Worm (Caenorhabditis elegans) whole organism, L2 larva: Measurements from ENCODE around the gene zim-1.
A peak's percentile ranks its signal among the peaks of the same experiment; 100 is the strongest.

Experiments used
- C34F6.9 ChIP-seq: fragments of 150-350 bp; optimal IDR thresholded peaks from 2 replicates; lab custom pipeline; 2014; ENCODE audit warnings: missing biosample characterization, missing genetic modification characterization
- F13H6.1 ChIP-seq: sonication (generic microtip); optimal IDR thresholded peaks from 2 replicates; lab custom pipeline; 2016; ENCODE audit warnings: missing genetic modification characterization, missing compliant biosample characterization
- R02D3.7 ChIP-seq: fragments of 150-350 bp; optimal IDR thresholded peaks from 2 replicates; lab custom pipeline; 2014; ENCODE audit warnings: missing biosample characterization, missing genetic modification characterization
- Y55F3AM.14 ChIP-seq: fragments of 200-800 bp; sonication (Bioruptor generic); optimal IDR thresholded peaks from 2 replicates; lab custom pipeline; 2018; ENCODE audit warnings: mild to moderate bottlenecking, missing genetic modification characterization, missing compliant biosample characterization
- ZK546.5 ChIP-seq: sonication (generic microtip); optimal IDR thresholded peaks from 2 replicates; lab custom pipeline; 2017; ENCODE audit warnings: missing biosample characterization, missing genetic modification characterization
- alr-1 ChIP-seq: fragments of 150-350 bp; optimal IDR thresholded peaks from 2 replicates; lab custom pipeline; 2014; ENCODE audit warnings: missing biosample characterization, missing genetic modification characterization
- aly-2 ChIP-seq: fragments of 150-350 bp; optimal IDR thresholded peaks from 2 replicates; lab custom pipeline; 2014; ENCODE audit warnings: missing biosample characterization, missing genetic modification characterization
- ama-1 ChIP-seq: fragments of 150-350 bp; optimal IDR thresholded peaks from 2 replicates; lab custom pipeline; 2018; ENCODE audit warnings: inconsistent platforms
- blmp-1 ChIP-seq: sonication (generic microtip); optimal IDR thresholded peaks from 2 replicates; lab custom pipeline; 2017; ENCODE audit warnings: missing genetic modification characterization, mild to moderate bottlenecking, missing compliant biosample characterization, antibody characterized with exemption, moderate library complexity; ENCODE audit not compliant: insufficient read depth
- ceh-16 ChIP-seq: fragments of 150-350 bp; optimal IDR thresholded peaks from 2 replicates; lab custom pipeline; 2014; ENCODE audit warnings: missing biosample characterization, missing genetic modification characterization
- ceh-82 ChIP-seq: fragments of 150-350 bp; optimal IDR thresholded peaks from 2 replicates; lab custom pipeline; 2014; ENCODE audit warnings: missing biosample characterization, missing genetic modification characterization
- crh-2 ChIP-seq: sonication (generic microtip); optimal IDR thresholded peaks from 2 replicates; lab custom pipeline; 2017; ENCODE audit warnings: missing biosample characterization, missing genetic modification characterization
- egl-27 ChIP-seq: sonication (generic microtip); optimal IDR thresholded peaks from 3 replicates; lab custom pipeline; 2017; ENCODE audit warnings: missing biosample characterization, missing genetic modification reagents, missing genetic modification characterization
- elt-3 ChIP-seq: sonication (generic microtip); optimal IDR thresholded peaks from 2 replicates; lab custom pipeline; 2017; ENCODE audit warnings: missing biosample characterization, missing genetic modification characterization
- fos-1 ChIP-seq: fragments of 150-350 bp; optimal IDR thresholded peaks from 2 replicates; lab custom pipeline; 2014; ENCODE audit warnings: missing biosample characterization, missing genetic modification characterization
- gmeb-1 ChIP-seq: fragments of 150-350 bp; optimal IDR thresholded peaks from 2 replicates; lab custom pipeline; 2014; ENCODE audit warnings: missing biosample characterization, missing genetic modification characterization
- lin-11 ChIP-seq: fragments of 150-350 bp; sonication (generic microtip); optimal IDR thresholded peaks from 2 replicates; lab custom pipeline; 2014; ENCODE audit warnings: missing biosample characterization, missing genetic modification characterization, inconsistent platforms, mixed read lengths
- lin-13 ChIP-seq: fragments of 150-350 bp; optimal IDR thresholded peaks from 2 replicates; lab custom pipeline; 2014; ENCODE audit warnings: missing biosample characterization, missing genetic modification reagents, missing genetic modification characterization
- lin-39 ChIP-seq: fragments of 150-350 bp; optimal IDR thresholded peaks from 2 replicates; lab custom pipeline; 2014; ENCODE audit warnings: missing biosample characterization, missing genetic modification reagents, missing genetic modification characterization
- lsy-2 ChIP-seq, 2 experiments: fragments of 150-350 bp in 1 of 2; sonication (generic microtip) in 1 of 2; optimal IDR thresholded peaks; 2 replicates each; lab custom pipeline; 2014 to 2017; ENCODE audit warnings: missing biosample characterization in 2 of 2, missing genetic modification characterization in 2 of 2
- mab-5 ChIP-seq: fragments of 150-350 bp; optimal IDR thresholded peaks from 2 replicates; lab custom pipeline; 2014; ENCODE audit warnings: missing biosample characterization, missing genetic modification characterization
- mbf-1 ChIP-seq: sonication (generic microtip); optimal IDR thresholded peaks from 2 replicates; lab custom pipeline; 2017; ENCODE audit warnings: missing biosample characterization, missing genetic modification characterization
- mdl-1 ChIP-seq, 2 experiments: fragments of 150-350 bp in 1 of 2; sonication (generic microtip) in 1 of 2; optimal IDR thresholded peaks; 2 replicates each; lab custom pipeline; 2017; ENCODE audit warnings: missing biosample characterization in 2 of 2, missing genetic modification characterization in 2 of 2
- nhr-10 ChIP-seq: sonication (generic microtip); optimal IDR thresholded peaks from 2 replicates; lab custom pipeline; 2017; ENCODE audit warnings: missing biosample characterization, missing genetic modification characterization
- nhr-129 ChIP-seq: fragments of 150-350 bp; optimal IDR thresholded peaks from 2 replicates; lab custom pipeline; 2014; ENCODE audit warnings: missing biosample characterization, missing genetic modification characterization
- nhr-21 ChIP-seq: fragments of 150-350 bp; optimal IDR thresholded peaks from 2 replicates; lab custom pipeline; 2014; ENCODE audit warnings: missing biosample characterization, missing genetic modification characterization
- nhr-23 ChIP-seq: fragments of 150-350 bp; optimal IDR thresholded peaks from 2 replicates; lab custom pipeline; 2014; ENCODE audit warnings: missing biosample characterization, missing genetic modification reagents, missing genetic modification characterization
- nhr-237 ChIP-seq: fragments of 150-350 bp; optimal IDR thresholded peaks from 2 replicates; lab custom pipeline; 2014; ENCODE audit warnings: missing biosample characterization, missing genetic modification characterization
- nhr-25 ChIP-seq: fragments of 150-350 bp; sonication (generic microtip); optimal IDR thresholded peaks from 3 replicates; lab custom pipeline; 2014; ENCODE audit warnings: missing biosample characterization, missing genetic modification characterization
- nhr-6 ChIP-seq: fragments of 150-350 bp; optimal IDR thresholded peaks from 2 replicates; lab custom pipeline; 2014; ENCODE audit warnings: missing biosample characterization, missing genetic modification characterization
- nhr-77 ChIP-seq: fragments of 150-350 bp; optimal IDR thresholded peaks from 2 replicates; lab custom pipeline; 2014; ENCODE audit warnings: missing biosample characterization, missing genetic modification characterization
- peb-1 ChIP-seq: fragments of 150-350 bp; optimal IDR thresholded peaks from 2 replicates; lab custom pipeline; 2014; ENCODE audit warnings: missing biosample characterization, missing genetic modification characterization
- sem-4 ChIP-seq: fragments of 150-350 bp; optimal IDR thresholded peaks from 2 replicates; lab custom pipeline; 2014; ENCODE audit warnings: missing biosample characterization, missing genetic modification reagents, missing genetic modification characterization
- sma-3 ChIP-seq: sonication (generic microtip); optimal IDR thresholded peaks from 2 replicates; lab custom pipeline; 2016; ENCODE audit warnings: missing genetic modification reagents, missing genetic modification characterization, missing compliant biosample characterization
- sma-9 ChIP-seq, 2 experiments: fragments of 150-350 bp in 1 of 2; sonication (generic microtip) in 1 of 2; optimal IDR thresholded peaks; 2 replicates each; lab custom pipeline; 2014 to 2016; ENCODE audit warnings: missing genetic modification characterization in 2 of 2, mild to moderate bottlenecking in 1 of 2, missing biosample characterization in 1 of 2, missing compliant biosample characterization in 1 of 2, missing genetic modification reagents in 1 of 2, moderate library complexity in 1 of 2
- unc-39 ChIP-seq: fragments of 150-350 bp; optimal IDR thresholded peaks from 2 replicates; lab custom pipeline; 2014; ENCODE audit warnings: missing biosample characterization, missing genetic modification characterization
- unc-55 ChIP-seq: fragments of 150-350 bp; sonication (generic microtip); optimal IDR thresholded peaks from 3 replicates; lab custom pipeline; 2014; ENCODE audit warnings: missing biosample characterization, missing genetic modification reagents, missing genetic modification characterization
- unc-62 ChIP-seq: fragments of 150-350 bp; optimal IDR thresholded peaks from 2 replicates; lab custom pipeline; 2014; ENCODE audit warnings: missing biosample characterization, missing genetic modification reagents, missing genetic modification characterization
- zag-1 ChIP-seq: fragments of 150-350 bp; optimal IDR thresholded peaks from 2 replicates; lab custom pipeline; 2014; ENCODE audit warnings: missing biosample characterization, missing genetic modification characterization
- ztf-1 ChIP-seq: fragments of 200-800 bp; sonication (Bioruptor generic); conservative IDR thresholded peaks from 2 replicates; pipeline ENCODE4 v1.3.6; 2022; ENCODE audit warnings: missing genetic modification characterization, missing compliant biosample characterization
- ztf-4 ChIP-seq: fragments of 150-350 bp; optimal IDR thresholded peaks from 2 replicates; lab custom pipeline; 2014; ENCODE audit warnings: missing biosample characterization, missing genetic modification characterization

The zim-1 gene

DNA sequence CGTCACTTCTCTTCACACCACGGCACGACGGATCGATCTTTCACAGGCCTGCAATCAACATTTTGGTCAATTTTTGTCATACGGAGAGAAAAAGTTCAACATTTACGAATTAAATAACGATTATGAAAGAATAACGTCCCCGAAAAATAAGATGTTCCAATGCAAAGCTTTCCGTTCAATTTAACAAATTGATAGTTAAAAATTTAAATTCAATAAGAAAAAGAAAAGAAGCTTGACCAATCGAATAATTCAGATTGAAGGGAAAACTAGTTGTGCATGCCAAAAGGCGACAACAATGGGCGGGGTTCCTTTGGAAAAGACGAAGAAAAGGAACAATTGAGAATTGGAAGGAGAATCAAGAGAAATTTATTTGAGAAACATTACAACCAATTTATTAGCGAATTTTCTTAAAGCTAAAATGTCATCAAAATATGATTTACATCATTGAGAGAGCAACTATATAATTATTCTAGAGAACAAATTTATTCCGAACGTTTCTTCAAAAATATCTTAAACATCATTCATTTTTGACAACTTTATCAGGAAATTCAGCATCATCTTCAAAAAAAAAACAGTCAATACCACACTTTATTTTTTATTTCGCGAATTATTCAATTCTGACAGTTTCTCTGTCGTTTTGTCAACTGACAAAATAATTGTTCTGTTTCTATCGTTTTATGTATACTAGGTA lies 45.2 kb upstream of the zim-1 start, which contains the start of gene tax-6:
Gene tax-6, minus strand, starts transcription at position 51 of the 691 bp plus-strand sequence.
- TF ChIP-seq crh-2 (tag; lab: Kevin White, UChicago): no peak
- no peak for TF ChIP-seq sem-4 (tag; lab: Kevin White, UChicago)
- TF ChIP-seq blmp-1 (tag; lab: Kevin White, UChicago): no peak
- TF ChIP-seq nhr-6: no peak
- TF ChIP-seq unc-62 (GFP tag; lab: Kevin White, UChicago): no peak
- TF ChIP-seq ama-1 (lab: Kevin White, UChicago): no peak
- no peak for TF ChIP-seq aly-2
- no peak for TF ChIP-seq ZK546.5 (tag; lab: Kevin White, UChicago)
- no peak for TF ChIP-seq R02D3.7 (tag; lab: Kevin White, UChicago)
- no peak for TF ChIP-seq unc-39
- no peak for TF ChIP-seq Y55F3AM.14 (GFP tag; lab: Kevin White, UChicago)
- TF ChIP-seq lsy-2 (tag; optimal IDR thresholded peaks at IDR 0.05; lab: Kevin White, UChicago): no peak
- TF ChIP-seq ztf-4 (tag; lab: Kevin White, UChicago): no peak
- TF ChIP-seq ceh-82 (tag; lab: Kevin White, UChicago): no peak
- TF ChIP-seq egl-27 (tag; lab: Kevin White, UChicago): no peak
- TF ChIP-seq nhr-23 (tag; lab: Kevin White, UChicago): no peak
- no peak for TF ChIP-seq ceh-16 (tag; lab: Kevin White, UChicago)
- no peak for TF ChIP-seq peb-1 (tag; lab: Kevin White, UChicago)

DNA sequence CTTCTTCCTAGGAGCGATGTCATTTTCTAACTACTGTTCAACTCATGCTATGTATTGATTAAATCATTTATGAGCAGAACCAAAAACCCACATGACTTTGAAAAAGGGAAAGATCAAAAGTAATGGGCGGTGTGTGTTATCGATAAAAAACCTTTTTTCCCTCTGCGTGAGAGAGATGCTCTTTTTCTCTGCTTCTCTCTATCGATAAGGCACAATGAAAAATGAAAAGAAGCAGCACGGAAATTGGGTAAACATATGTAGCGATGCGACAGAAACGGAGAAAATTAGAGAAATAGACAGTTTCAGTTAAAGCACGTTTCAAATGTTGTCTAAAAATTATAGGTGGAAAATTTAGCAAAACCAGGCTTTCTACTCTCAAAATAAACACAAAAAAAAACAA lies 44.5 kb upstream of the zim-1 start:
- TF ChIP-seq lsy-2 (tag; optimal IDR thresholded peaks at IDR 0.05; lab: Kevin White, UChicago) (peak in 1 of 2 experiments; percentile 50), nhr-77 (no peak), ztf-4 (tag; lab: Kevin White, UChicago) (peak; percentile 38), lin-39 (tag; lab: Kevin White, UChicago) (no peak), sma-3 (GFP tag; lab: Kevin White, UChicago) (peak; percentile 19), nhr-237 (tag; lab: Kevin White, UChicago) (no peak), nhr-6 (no peak), ceh-16 (tag; lab: Kevin White, UChicago) (no peak), unc-62 (GFP tag; lab: Kevin White, UChicago) (no peak), ceh-82 (tag; lab: Kevin White, UChicago) (no peak), C34F6.9 (tag; lab: Kevin White, UChicago) (peak; percentile 72), ama-1 (lab: Kevin White, UChicago) (peak; percentile 38), gmeb-1 (tag; lab: Kevin White, UChicago) (peak; percentile 53), mdl-1 (tag; optimal IDR thresholded peaks at IDR 0.05; lab: Kevin White, UChicago) (peak in 1 of 2 experiments; percentile 15), fos-1 (peak; percentile 85), sma-9 (GFP tag; optimal IDR thresholded peaks at IDR 0.05; lab: Kevin White, UChicago) (peak; percentile 77), sma-9 (tag; optimal IDR thresholded peaks at IDR 0.05; lab: Kevin White, UChicago) (no peak), nhr-25 (tag; lab: Kevin White, UChicago) (no peak), alr-1 (tag; lab: Kevin White, UChicago) (no peak), F13H6.1 (tag; lab: Kevin White, UChicago) (peak; percentile 71), crh-2 (tag; lab: Kevin White, UChicago) (peak; percentile 82), unc-55 (GFP tag; lab: Kevin White, UChicago) (peak; percentile 36), aly-2 (no peak), Y55F3AM.14 (GFP tag; lab: Kevin White, UChicago) (no peak), nhr-129 (tag; lab: Kevin White, UChicago) (peak; percentile 79)

DNA sequence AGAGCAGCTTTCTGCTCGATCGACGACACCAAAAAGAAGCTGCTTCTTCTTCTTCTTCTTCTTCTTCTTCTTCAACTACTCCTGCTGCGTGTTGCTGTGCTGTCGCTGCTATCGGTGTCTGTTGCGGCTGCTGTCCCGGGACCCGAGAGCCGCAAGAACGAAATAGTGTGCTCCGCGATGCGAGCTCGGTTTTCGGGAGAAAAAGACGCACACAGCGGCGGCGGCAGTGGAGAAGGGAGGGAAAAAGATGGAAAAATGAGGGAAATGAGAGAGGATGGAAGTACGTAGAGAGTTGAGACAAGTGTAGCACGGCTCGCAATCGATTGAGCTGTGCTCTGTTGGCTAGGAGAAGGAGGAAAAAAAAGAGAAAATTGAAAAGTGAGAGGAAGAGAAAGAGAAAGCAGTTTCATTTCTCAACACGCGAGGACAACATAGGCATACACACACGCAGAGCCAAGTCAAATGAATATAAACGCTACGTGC lies 43.1 kb upstream of the zim-1 start:
- TF ChIP-seq R02D3.7 (tag; lab: Kevin White, UChicago) (no peak), unc-62 (GFP tag; lab: Kevin White, UChicago) (no peak), lin-13 (GFP tag; lab: Kevin White, UChicago) (peak; percentile 47), crh-2 (tag; lab: Kevin White, UChicago) (peak; percentile 55), fos-1 (peak; percentile 26), ama-1 (lab: Kevin White, UChicago) (no peak), Y55F3AM.14 (GFP tag; lab: Kevin White, UChicago) (peak; percentile 70), ceh-16 (tag; lab: Kevin White, UChicago) (no peak), sma-9 (GFP tag; optimal IDR thresholded peaks at IDR 0.05; lab: Kevin White, UChicago) (peak; percentile 56), sma-9 (tag; optimal IDR thresholded peaks at IDR 0.05; lab: Kevin White, UChicago) (no peak), lsy-2 (tag; optimal IDR thresholded peaks at IDR 0.05; lab: Kevin White, UChicago) (peak in 1 of 2 experiments; percentile 69), unc-55 (GFP tag; lab: Kevin White, UChicago) (peak; percentile 88), ceh-82 (tag; lab: Kevin White, UChicago) (peak; percentile 50), mbf-1 (tag; lab: Kevin White, UChicago) (no peak), mdl-1 (tag; optimal IDR thresholded peaks at IDR 0.05; lab: Kevin White, UChicago) (peak in 1 of 2 experiments; percentile 35), ZK546.5 (tag; lab: Kevin White, UChicago) (no peak), lin-11 (tag; lab: Kevin White, UChicago) (peak; percentile 37), nhr-10 (tag; lab: Kevin White, UChicago) (no peak), zag-1 (tag; lab: Kevin White, UChicago) (peak; percentile 88), nhr-77 (no peak), nhr-21 (tag; lab: Kevin White, UChicago) (peak; percentile 26), gmeb-1 (tag; lab: Kevin White, UChicago) (no peak), egl-27 (tag; lab: Kevin White, UChicago) (peak; percentile 23), elt-3 (tag; lab: Kevin White, UChicago) (no peak), nhr-237 (tag; lab: Kevin White, UChicago) (no peak), aly-2 (no peak), sem-4 (tag; lab: Kevin White, UChicago) (no peak), C34F6.9 (tag; lab: Kevin White, UChicago) (peak; percentile 79), mab-5 (tag; lab: Kevin White, UChicago) (no peak), nhr-129 (tag; lab: Kevin White, UChicago) (peak; percentile 80), ztf-4 (tag; lab: Kevin White, UChicago) (peak; percentile 26), ztf-1 (GFP tag; lab: Robert Waterston, UW) (no peak), F13H6.1 (tag; lab: Kevin White, UChicago) (peak; percentile 87)
